Fruit fly (Drosophila melanogaster): ENCODE measurements around the gene Act88F.

The Act88F gene

DNA sequence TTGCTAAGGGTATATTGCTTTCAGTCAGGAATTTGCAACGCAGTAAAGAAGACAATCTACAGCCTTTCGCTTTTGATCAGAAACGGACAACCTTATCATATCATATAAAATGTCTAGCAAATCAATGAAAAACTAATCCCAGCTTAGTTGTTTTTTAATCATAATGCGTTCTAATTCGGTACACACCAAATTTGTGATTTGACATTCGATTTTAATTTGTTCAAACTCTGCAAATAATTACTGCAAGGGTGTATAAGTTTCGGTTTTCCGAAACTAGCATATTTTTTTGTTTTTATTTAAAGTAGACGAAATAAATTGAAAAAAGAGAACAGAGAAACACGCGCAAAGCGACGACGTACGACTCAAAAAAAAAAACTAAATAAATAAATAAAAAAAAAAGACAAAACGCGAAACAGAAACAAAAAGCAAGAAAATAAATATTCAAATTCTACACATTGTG is 33.0 kb downstream of the Act88F start (continued):
- no peak for TF ChIP-seq Dp (GFP tag; optimal IDR thresholded peaks at IDR 0.05)
- TF ChIP-seq grn (GFP tag; optimal IDR thresholded peaks at IDR 0.05) = no peak
- TF ChIP-seq Deaf1 (tag; optimal IDR thresholded peaks at IDR 0.05) = peak; percentile 30
- peak; percentile 15 for TF ChIP-seq CG17385 (GFP tag; optimal IDR thresholded peaks at IDR 0.05)
- TF ChIP-seq gem (tag; optimal IDR thresholded peaks at IDR 0.05) = peak; percentile 74
- peak; percentile 74 for TF ChIP-seq Atf6 (GFP tag; IDR thresholded peaks at IDR 0.05)
- TF ChIP-seq emc (GFP tag; optimal IDR thresholded peaks at IDR 0.05) = peak; percentile 8
- TF ChIP-seq ap (GFP tag; IDR thresholded peaks at IDR 0.05) = no peak
- TF ChIP-seq pnt (GFP tag; optimal IDR thresholded peaks at IDR 0.05) = no peak
- no peak for TF ChIP-seq CG2875 (GFP tag; optimal IDR thresholded peaks at IDR 0.05)
- TF ChIP-seq Atf3 (GFP tag; optimal IDR thresholded peaks at IDR 0.05) = no peak
- TF ChIP-seq Aef1 (GFP tag; IDR thresholded peaks at IDR 0.05) = peak; percentile 31; the same call in 2 of the 3 replicates
- TF ChIP-seq CG15479 (GFP tag; optimal IDR thresholded peaks at IDR 0.05) = no peak
- TF ChIP-seq lbe (GFP tag; optimal IDR thresholded peaks at IDR 0.05) = no peak
- TF ChIP-seq so (GFP tag; IDR thresholded peaks at IDR 0.05) = 0 out of 3 replicates have a peak, but pooled peaks have one; percentile 42
- TF ChIP-seq ro (GFP tag; IDR thresholded peaks at IDR 0.05) = no peak
- no peak for TF ChIP-seq CG14965 (GFP tag; optimal IDR thresholded peaks at IDR 0.05; ENCODE audit: borderline replicate concordance)
- TF ChIP-seq sug (tag; optimal IDR thresholded peaks at IDR 0.05) = peak; percentile 30
- no peak for TF ChIP-seq sim (GFP tag; IDR thresholded peaks at IDR 0.05)
- TF ChIP-seq danr (GFP tag; IDR thresholded peaks at IDR 0.05) = peak; percentile 42; the same call in 1 of the 2 replicates
- TF ChIP-seq dati (GFP tag; IDR thresholded peaks at IDR 0.05) = no peak
- TF ChIP-seq Gug (GFP tag; IDR thresholded peaks at IDR 0.05) = peak; percentile 19; the same call in 1 of the 4 replicates
- no peak for TF ChIP-seq usp (GFP tag; optimal IDR thresholded peaks at IDR 0.05)
- no peak for TF ChIP-seq CG2116 (GFP tag; optimal IDR thresholded peaks at IDR 0.05)
- peak; percentile 3 for TF ChIP-seq maf-S (GFP tag; optimal IDR thresholded peaks at IDR 0.05)
- TF ChIP-seq crp (GFP tag; optimal IDR thresholded peaks at IDR 0.05) = no peak
- TF ChIP-seq Mad (GFP tag; optimal IDR thresholded peaks at IDR 0.05) = peak; percentile 18
- TF ChIP-seq br (optimal IDR thresholded peaks at IDR 0.05) = no peak
- no peak for TF ChIP-seq Spps (tag; optimal IDR thresholded peaks at IDR 0.05)
- no peak for TF ChIP-seq Mes4 (GFP tag; optimal IDR thresholded peaks at IDR 0.05)
- TF ChIP-seq Asciz (GFP tag; optimal IDR thresholded peaks at IDR 0.05) = no peak
- TF ChIP-seq Lim3 (GFP tag; IDR thresholded peaks at IDR 0.05) = no peak
- peak; percentile 46 for TF ChIP-seq dmrt99B (tag; optimal IDR thresholded peaks at IDR 0.05)
- no peak for TF ChIP-seq GATAe (GFP tag; conservative IDR thresholded peaks at IDR 0.05)
- TF ChIP-seq CrebB (tag; optimal IDR thresholded peaks at IDR 0.05) = no peak
- TF ChIP-seq Vsx1 (GFP tag; optimal IDR thresholded peaks at IDR 0.05) = peak; percentile 34
- TF ChIP-seq ssp (GFP tag; IDR thresholded peaks at IDR 0.05) = no peak
- no peak for TF ChIP-seq run (tag; optimal IDR thresholded peaks at IDR 0.05)
- no peak for TF ChIP-seq CG3726 (GFP tag; IDR thresholded peaks at IDR 0.05)
- no peak for TF ChIP-seq mirr (GFP tag; optimal IDR thresholded peaks at IDR 0.05)
- TF ChIP-seq CG15269 (tag; optimal IDR thresholded peaks at IDR 0.05) = peak; percentile 64
- TF ChIP-seq yki (optimal IDR thresholded peaks at IDR 0.05) = no peak
- TF ChIP-seq CG8290 (GFP tag; optimal IDR thresholded peaks at IDR 0.05) = no peak
- TF ChIP-seq CG8290 (tag; optimal IDR thresholded peaks at IDR 0.05) = peak in 1 of 2 experiments; percentile 45
- peak; percentile 6 for TF ChIP-seq CG7928 (GFP tag; optimal IDR thresholded peaks at IDR 0.05)
- no peak for TF ChIP-seq abd-A (tag; optimal IDR thresholded peaks at IDR 0.05)
- no peak for TF ChIP-seq Dll (GFP tag; IDR thresholded peaks at IDR 0.05; ENCODE audit: partially characterized antibody)
- TF ChIP-seq dan (GFP tag; IDR thresholded peaks at IDR 0.05) = no peak
- no peak for TF ChIP-seq CG1024 (GFP tag; IDR thresholded peaks at IDR 0.05)
- no peak for TF ChIP-seq Hmx (GFP tag; optimal IDR thresholded peaks at IDR 0.05)
- peak; percentile 72 for TF ChIP-seq grau (tag; optimal IDR thresholded peaks at IDR 0.05)
- peak; percentile 37 for TF ChIP-seq bcd (GFP tag; optimal IDR thresholded peaks at IDR 0.05)
- peak; percentile 46 for TF ChIP-seq Sox102F (GFP tag; optimal IDR thresholded peaks at IDR 0.05)

Data from whole organism, embryonic.